Fruit fly (Drosophila melanogaster): ENCODE measurements around the gene beat-IV.
A peak's percentile ranks its signal among the peaks of the same experiment; 100 is the strongest.

The beat-IV gene

DNA sequence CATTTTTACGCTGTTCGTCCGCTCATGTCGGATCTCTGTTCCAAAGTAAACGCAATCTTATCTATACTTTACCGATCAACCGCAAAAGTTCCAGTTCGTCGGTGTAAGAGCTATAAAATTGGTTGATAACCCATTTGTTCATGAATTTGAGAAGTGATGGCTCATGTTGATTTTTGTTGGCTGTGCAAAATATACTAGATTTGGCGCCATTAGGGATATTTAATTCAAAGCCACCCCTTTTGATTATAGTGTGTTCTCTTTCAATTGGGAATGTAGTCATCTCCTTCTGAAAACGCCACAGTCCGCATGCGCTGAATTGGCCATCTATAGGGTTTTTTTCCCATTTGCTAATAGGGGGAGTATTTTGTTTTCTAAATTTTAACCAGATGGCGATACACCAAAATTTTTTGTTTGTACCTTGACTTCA, 18.5 kb upstream of the beat-IV start, which contains the start of gene Ugt303B2:
Ugt303B2 (minus strand) TSS at position 190 of the 427 bp plus-strand sequence.
- no peak for TF ChIP-seq Dll (optimal IDR thresholded peaks at IDR 0.05)
- no peak for TF ChIP-seq CG8478 (optimal IDR thresholded peaks at IDR 0.05)
- no peak for TF ChIP-seq pan (optimal IDR thresholded peaks at IDR 0.05)
- no peak for TF ChIP-seq usp (GFP tag; optimal IDR thresholded peaks at IDR 0.05)
- no peak for TF ChIP-seq EcR (GFP tag; optimal IDR thresholded peaks at IDR 0.05)
- TF ChIP-seq psq (optimal IDR thresholded peaks at IDR 0.05): no peak

DNA sequence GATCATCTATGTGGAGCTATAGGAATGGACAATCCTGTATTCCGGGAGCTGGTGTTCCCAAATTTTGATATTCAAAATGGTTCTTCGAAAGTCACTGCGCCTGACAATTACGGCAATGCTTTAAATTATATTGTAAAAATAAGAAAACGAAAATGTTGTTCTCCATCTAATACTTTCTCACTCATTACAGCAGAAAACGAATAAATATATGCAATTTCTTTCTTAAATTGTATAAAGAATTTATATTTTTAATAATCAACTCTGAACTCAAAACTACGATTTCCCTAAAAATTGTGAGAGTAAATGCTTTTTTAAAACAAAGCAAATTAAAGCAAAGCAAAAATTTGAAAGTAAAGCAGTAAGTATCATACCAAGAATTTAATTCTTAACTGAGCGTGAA, 369 bp upstream of the beat-IV start, which contains the start of gene CG10164:
CG10164 (minus strand) TSS at position 101 of the 400 bp plus-strand sequence.
- TF ChIP-seq psq (optimal IDR thresholded peaks at IDR 0.05) (no peak), pan (optimal IDR thresholded peaks at IDR 0.05) (no peak), Dll (optimal IDR thresholded peaks at IDR 0.05) (no peak), CG8478 (optimal IDR thresholded peaks at IDR 0.05) (no peak)

DNA sequence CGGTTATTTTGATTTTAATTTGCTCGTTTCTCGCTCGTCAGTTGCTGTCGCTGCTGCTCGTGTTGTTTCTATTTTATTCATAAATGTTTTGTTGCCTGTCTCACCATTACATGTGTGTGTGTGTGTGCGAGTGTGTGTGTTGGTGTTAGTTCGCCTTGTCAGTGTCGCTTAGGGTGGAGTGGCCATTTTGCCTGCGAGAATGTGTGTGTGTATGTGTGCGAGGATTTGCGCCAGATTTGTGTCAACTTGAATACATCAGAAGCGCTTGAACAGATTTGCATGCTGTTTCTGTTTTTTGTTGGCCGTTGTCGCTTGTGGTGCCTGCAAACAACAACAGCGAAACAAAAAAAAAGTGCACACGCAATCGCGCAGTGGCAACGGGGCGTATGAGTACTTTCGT, 12.0 kb downstream of the beat-IV start:
- TF ChIP-seq Dll (optimal IDR thresholded peaks at IDR 0.05): no peak

DNA sequence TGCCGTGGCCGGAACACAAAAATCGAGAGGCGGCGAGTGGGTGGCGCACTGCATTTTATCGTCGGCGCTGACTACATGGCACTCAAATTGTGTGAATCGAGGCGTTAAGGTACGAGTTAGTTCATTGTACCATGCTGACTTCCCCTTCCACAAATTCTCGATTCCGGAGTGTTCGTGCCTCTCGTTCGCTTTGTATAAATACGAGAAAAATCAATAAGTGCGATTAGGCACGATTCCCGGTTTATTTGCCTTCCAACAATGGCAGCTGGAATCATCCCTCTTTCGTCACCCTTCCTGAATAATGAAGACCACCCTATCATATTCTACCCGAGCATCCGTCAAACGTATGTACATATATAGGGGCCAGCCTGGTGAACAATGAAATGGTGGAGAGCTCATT, 19.4 kb downstream of the beat-IV start:
- TF ChIP-seq pan (optimal IDR thresholded peaks at IDR 0.05) (no peak), EcR (GFP tag; optimal IDR thresholded peaks at IDR 0.05) (no peak), Dll (optimal IDR thresholded peaks at IDR 0.05) (no peak), psq (optimal IDR thresholded peaks at IDR 0.05) (no peak), usp (GFP tag; optimal IDR thresholded peaks at IDR 0.05) (no peak), CG8478 (optimal IDR thresholded peaks at IDR 0.05) (no peak)

DNA sequence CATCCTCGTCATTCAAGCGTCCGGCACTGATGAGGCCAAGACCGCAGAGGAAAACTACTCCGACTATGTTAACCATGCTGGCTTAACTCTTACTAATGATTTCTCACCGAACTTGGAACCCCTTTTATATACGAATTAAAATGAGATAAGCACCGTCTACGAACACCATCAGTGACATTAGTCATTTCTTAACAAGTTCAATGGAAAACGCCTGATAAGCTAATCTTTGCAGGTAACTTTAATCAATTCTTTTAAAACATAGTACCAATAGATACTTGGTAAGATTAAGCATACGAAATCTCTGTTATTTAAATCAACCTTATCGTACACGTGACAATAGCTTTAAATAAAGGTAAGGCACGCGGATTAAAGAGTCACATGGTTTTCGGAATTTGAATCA, 32.5 kb downstream of the beat-IV start, which contains the start of gene CG10182:
CG10182 (minus strand) TSS at position 101 of the 400 bp plus-strand sequence.
- TF ChIP-seq CG8478 (optimal IDR thresholded peaks at IDR 0.05) (no peak), EcR (GFP tag; optimal IDR thresholded peaks at IDR 0.05) (no peak)

DNA sequence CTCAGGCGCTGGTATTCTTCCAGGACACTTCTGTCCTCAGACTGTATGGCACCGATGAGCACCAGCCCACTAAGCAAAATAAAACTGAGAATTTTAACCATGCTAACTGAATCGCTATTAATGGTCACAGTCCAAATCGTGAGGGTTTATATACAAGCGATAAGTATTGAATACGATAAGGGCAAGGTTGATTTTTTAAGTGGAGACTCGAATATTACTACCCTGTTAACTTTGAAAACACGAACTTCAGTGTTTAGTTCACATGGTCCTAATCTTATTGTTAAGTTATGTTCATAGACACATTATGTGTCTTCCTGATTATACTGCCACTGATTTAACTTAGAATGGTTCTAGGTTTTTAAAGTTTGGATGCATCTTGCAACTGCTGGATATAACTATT, 35.5 kb downstream of the beat-IV start, which contains the start of gene CG33337:
CG33337 (minus strand) TSS at position 101 of the 400 bp plus-strand sequence.
- TF ChIP-seq EcR (GFP tag; optimal IDR thresholded peaks at IDR 0.05) (no peak), pan (optimal IDR thresholded peaks at IDR 0.05) (no peak), Dll (optimal IDR thresholded peaks at IDR 0.05) (no peak), usp (GFP tag; optimal IDR thresholded peaks at IDR 0.05) (no peak), CG8478 (optimal IDR thresholded peaks at IDR 0.05) (no peak), psq (optimal IDR thresholded peaks at IDR 0.05) (no peak)

DNA sequence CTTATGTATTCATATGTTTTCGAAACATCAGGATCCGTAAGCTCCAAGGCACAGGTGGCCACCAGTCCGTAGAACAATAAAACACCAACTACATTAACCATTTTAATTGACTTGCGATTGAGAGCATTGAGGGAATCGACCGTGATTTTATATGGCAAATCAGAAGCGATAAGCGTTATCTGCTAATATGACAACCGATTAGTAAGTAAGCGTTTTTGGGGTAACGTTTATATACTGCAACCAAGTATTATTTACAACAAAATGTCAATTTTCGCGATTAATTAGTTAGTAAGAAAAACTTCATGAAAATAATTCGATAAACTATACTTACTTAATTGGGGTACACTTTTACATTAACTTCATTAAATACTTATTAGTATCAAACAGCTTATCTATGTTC, 39.0 kb downstream of the beat-IV start, which contains the start of gene CG16723:
CG16723 (minus strand) TSS at position 101 of the 400 bp plus-strand sequence.
- TF ChIP-seq EcR (GFP tag; optimal IDR thresholded peaks at IDR 0.05) (no peak), Dll (optimal IDR thresholded peaks at IDR 0.05) (no peak), usp (GFP tag; optimal IDR thresholded peaks at IDR 0.05) (no peak), pan (optimal IDR thresholded peaks at IDR 0.05) (no peak), CG8478 (optimal IDR thresholded peaks at IDR 0.05) (no peak), psq (optimal IDR thresholded peaks at IDR 0.05) (no peak)

DNA sequence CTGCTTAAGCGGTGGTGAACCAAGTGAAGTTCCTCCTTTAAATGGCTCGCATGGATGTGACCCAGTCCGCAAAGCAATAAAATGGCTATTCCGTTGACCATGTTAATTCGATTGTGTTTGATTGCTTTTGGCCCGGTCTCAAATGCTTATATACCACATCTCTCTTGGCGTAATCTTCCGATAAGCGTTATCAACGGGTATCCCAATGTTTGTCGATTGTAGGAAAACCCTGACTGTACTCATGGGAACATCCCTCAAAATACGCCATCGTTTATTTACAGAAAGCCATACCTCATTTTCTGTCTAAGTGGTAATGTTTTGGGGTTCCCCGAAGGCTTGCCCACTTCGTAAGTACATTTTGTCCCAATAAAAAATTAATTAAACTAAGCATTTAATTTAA, 41.7 kb downstream of the beat-IV start, which contains the start of gene CG10183:
CG10183 (minus strand) TSS at position 101 of the 400 bp plus-strand sequence.
- TF ChIP-seq EcR (GFP tag; optimal IDR thresholded peaks at IDR 0.05): no peak
- no peak for TF ChIP-seq psq (optimal IDR thresholded peaks at IDR 0.05)
- TF ChIP-seq usp (GFP tag; optimal IDR thresholded peaks at IDR 0.05): no peak
- no peak for TF ChIP-seq pan (optimal IDR thresholded peaks at IDR 0.05)
- no peak for TF ChIP-seq Dll (optimal IDR thresholded peaks at IDR 0.05)
- no peak for TF ChIP-seq CG8478 (optimal IDR thresholded peaks at IDR 0.05)

DNA sequence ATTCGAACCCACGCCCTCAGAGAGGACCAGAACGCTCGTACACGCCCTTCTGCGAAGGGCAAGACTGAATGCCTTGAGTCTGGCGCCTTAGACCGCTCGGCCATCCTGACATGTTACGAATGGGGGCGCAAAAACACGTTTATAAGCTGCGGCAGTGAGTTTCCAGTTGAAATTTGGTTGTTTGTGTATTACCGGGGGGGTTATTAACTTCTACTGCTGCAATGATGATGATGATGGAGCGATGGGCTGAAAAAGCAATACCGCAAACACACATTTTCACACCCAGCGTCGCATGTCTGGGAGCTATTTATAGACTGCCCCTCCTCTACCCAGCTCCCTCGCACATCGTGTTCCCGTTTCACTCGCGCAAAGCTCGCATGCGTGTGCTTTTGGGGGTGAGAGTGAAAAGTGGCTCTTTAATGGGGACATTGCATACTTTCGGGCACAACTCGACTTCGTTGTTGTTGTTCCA, 44.2 kb downstream of the beat-IV start:
- peak; percentile 13 for TF ChIP-seq CG8478 (optimal IDR thresholded peaks at IDR 0.05)
- peak; percentile 74 to 76 for TF ChIP-seq EcR (GFP tag; optimal IDR thresholded peaks at IDR 0.05)
- no peak for TF ChIP-seq usp (GFP tag; optimal IDR thresholded peaks at IDR 0.05)

DNA sequence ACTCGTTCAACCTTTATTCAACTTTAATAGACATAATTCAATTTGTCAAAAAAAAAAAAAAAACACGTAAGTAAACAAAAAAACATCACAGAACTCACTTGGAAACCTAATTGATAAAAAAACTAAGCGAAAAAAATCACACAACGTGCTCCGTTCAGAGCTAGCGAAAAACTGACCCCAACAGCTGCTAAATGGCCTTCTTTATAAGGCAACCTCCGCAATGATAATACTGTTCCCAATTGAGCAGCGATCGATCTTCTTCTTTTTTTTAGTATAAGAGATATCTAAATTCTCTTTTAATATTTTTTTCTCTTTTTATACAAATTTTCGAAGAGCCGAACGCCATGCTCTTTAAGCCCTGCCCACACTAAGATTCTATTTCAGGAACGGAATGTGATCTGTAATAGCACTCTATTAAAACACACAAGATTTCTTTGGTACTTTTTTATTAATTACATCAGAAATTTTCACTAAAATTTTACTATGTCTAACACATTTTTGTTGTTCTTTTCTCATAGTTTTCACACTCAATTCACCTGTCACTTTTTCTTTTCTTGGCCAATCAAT, 48.2 kb downstream of the beat-IV start, which contains the start of gene CG10184:
CG10184 (minus strand) TSS at position 181 of the 567 bp plus-strand sequence.
- TF ChIP-seq Dll (optimal IDR thresholded peaks at IDR 0.05) (no peak), CG8478 (optimal IDR thresholded peaks at IDR 0.05) (no peak), pan (optimal IDR thresholded peaks at IDR 0.05) (no peak), EcR (GFP tag; optimal IDR thresholded peaks at IDR 0.05) (no peak), usp (GFP tag; optimal IDR thresholded peaks at IDR 0.05) (no peak), psq (optimal IDR thresholded peaks at IDR 0.05) (no peak)

DNA sequence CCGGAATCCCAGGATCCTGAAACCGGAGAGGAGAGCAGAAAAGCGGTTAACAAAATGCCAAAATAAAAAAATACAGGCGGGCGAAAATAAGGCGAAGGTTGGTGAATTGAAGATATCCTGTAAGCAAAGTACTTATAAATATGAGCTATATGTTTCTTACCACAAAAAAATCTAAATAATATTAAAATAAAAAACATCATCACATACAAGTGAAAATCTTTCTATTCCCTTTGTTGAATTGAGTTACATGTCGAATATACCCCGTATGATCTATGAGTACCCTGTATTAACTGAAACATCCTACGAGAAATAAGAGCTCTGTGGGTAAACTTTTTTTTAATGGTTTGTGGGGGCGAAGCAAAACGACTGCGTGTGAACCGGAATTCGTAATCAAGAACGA, 54.9 kb downstream of the beat-IV start:
- no peak for TF ChIP-seq EcR (GFP tag; optimal IDR thresholded peaks at IDR 0.05)
- TF ChIP-seq Dll (optimal IDR thresholded peaks at IDR 0.05): no peak
- no peak for TF ChIP-seq psq (optimal IDR thresholded peaks at IDR 0.05)
- no peak for TF ChIP-seq pan (optimal IDR thresholded peaks at IDR 0.05)
- TF ChIP-seq usp (GFP tag; optimal IDR thresholded peaks at IDR 0.05): no peak

DNA sequence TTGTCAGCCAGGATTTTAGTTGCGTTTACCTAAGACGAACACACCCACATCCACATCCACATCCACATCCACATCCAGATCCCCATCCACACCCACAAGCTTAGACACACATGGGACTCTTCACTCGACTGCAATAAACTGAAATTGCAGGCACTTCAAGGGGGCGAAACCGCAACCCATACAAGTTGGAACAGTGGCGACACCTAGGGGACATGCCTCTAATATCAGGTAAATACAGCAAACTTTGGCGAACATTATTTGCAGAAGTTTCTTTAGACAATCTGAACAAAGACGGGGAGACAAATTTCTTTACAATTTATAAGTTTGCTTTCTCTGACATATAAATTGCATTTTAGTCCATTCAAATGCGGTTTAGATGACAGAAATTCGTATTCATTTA, 65.7 kb downstream of the beat-IV start:
- TF ChIP-seq EcR (GFP tag; optimal IDR thresholded peaks at IDR 0.05): no peak
- TF ChIP-seq pan (optimal IDR thresholded peaks at IDR 0.05): no peak
- TF ChIP-seq Dll (optimal IDR thresholded peaks at IDR 0.05): no peak
- no peak for TF ChIP-seq usp (GFP tag; optimal IDR thresholded peaks at IDR 0.05)
- TF ChIP-seq CG8478 (optimal IDR thresholded peaks at IDR 0.05): no peak
- no peak for TF ChIP-seq psq (optimal IDR thresholded peaks at IDR 0.05)

DNA sequence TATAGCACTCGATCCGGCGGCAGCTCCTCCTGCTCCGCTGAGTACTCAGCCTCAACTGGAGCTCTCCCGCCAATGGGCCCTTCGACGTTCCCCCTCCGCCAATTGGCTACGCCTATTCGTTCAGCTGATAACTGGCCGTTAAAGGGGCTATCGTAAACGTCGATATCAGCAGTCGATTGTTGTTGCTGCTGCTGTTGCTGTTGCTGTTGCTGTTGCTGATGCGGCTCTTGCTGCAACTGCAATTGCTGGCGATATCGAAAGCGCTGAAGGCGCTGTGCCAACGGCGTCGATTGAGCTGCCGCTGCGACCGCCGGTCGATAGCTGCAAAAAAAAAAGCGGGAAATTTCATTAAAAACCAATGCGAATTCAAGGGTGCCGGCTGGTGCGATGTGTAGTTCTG, 69.9 kb downstream of the beat-IV start:
- no peak for TF ChIP-seq psq (optimal IDR thresholded peaks at IDR 0.05)
- TF ChIP-seq pan (optimal IDR thresholded peaks at IDR 0.05): no peak
- TF ChIP-seq usp (GFP tag; optimal IDR thresholded peaks at IDR 0.05): no peak
- no peak for TF ChIP-seq Dll (optimal IDR thresholded peaks at IDR 0.05)
- TF ChIP-seq EcR (GFP tag; optimal IDR thresholded peaks at IDR 0.05): no peak
- no peak for TF ChIP-seq CG8478 (optimal IDR thresholded peaks at IDR 0.05)
